Worm (Caenorhabditis elegans) whole organism, L2 larva: ENCODE results near the gene C49A9.4.

ENCODE experiments used
- mab-5 ChIP-seq: fragments of 150-350 bp; optimal IDR thresholded peaks from 2 replicates; lab custom pipeline; 2014; ENCODE audit warnings: missing biosample characterization, missing genetic modification characterization
- mdl-1 ChIP-seq, 2 experiments: fragments of 150-350 bp in 1 of 2; sonication (generic microtip) in 1 of 2; optimal IDR thresholded peaks; 2 replicates each; lab custom pipeline; 2017; ENCODE audit warnings: missing biosample characterization in 2 of 2, missing genetic modification characterization in 2 of 2
- nhr-12 ChIP-seq: fragments of 150-350 bp; optimal IDR thresholded peaks from 2 replicates; lab custom pipeline; 2014; ENCODE audit warnings: missing biosample characterization, missing genetic modification characterization
- unc-39 ChIP-seq: fragments of 150-350 bp; optimal IDR thresholded peaks from 2 replicates; lab custom pipeline; 2014; ENCODE audit warnings: missing biosample characterization, missing genetic modification characterization

ce11 chrIV:6258967-6259366 lies 39.5 kb downstream of the C49A9.4 start:
- no peak for TF ChIP-seq mab-5 (tag; lab: Kevin White, UChicago)
- TF ChIP-seq mdl-1 (tag; optimal IDR thresholded peaks at IDR 0.05; lab: Kevin White, UChicago): no peak
- TF ChIP-seq nhr-12: no peak
- no peak for TF ChIP-seq unc-39 (tag; lab: Kevin White, UChicago)
